Worm (Caenorhabditis elegans): ENCODE measurements around the gene laf-1.

Gene laf-1

DNA sequence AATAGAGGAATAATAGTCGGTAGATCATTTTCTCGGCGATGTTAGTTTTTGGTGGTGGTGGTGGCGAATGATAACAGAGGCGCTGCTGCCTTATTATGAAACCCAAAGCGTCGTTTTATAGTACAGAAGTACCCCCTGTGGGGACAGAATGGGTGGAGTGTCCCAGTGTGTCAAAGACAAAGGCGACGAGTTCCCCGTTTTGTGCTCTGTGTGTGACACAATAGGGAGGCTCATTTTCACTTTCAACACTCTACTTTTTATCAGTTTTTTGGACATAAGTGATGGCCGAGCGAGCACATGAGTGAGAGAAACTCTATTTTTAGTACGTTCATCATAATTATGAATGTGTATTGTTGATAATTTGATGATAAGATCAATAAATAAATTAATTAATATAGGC lies 18.1 kb downstream of the laf-1 start, which contains the start of gene pho-9:
Gene pho-9, minus strand, starts transcription at position 91 of the 400 bp plus-strand sequence.
- TF ChIP-seq pha-4 (tag; optimal IDR thresholded peaks at IDR 0.05) (peak; percentile 31), elt-2 (tag; optimal IDR thresholded peaks at IDR 0.05) (peak; percentile 97), tbx-2 (tag; optimal IDR thresholded peaks at IDR 0.05) (no peak), fkh-10 (GFP tag; optimal IDR thresholded peaks at IDR 0.05) (no peak), jun-1 (tag; optimal IDR thresholded peaks at IDR 0.05) (peak; percentile 64), mml-1 (tag; optimal IDR thresholded peaks at IDR 0.05) (no peak), ceh-28 (tag; optimal IDR thresholded peaks at IDR 0.05) (no peak), aly-2 (tag; optimal IDR thresholded peaks at IDR 0.05) (no peak), pqm-1 (tag; optimal IDR thresholded peaks at IDR 0.05) (peak; percentile 91)

DNA sequence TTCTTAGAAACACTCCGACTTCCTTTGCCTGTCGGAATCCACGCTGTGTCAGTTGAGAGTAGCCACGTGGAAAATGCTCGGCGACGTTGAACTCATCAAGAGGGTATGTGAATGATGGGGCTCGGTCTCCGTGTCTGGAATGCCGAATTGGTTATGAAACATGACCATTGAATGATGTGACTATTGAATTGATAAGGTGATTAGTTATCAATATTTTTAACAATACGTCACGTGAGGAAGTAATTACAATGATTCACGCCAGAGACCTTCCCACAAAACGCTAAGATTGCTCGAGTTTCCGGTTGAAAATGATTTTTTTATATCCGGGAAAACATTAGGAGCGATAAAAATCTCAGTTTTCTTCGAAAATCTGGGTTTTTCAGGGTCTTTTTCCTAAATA lies 19.5 kb downstream of the laf-1 start:
- peak; percentile 53 for TF ChIP-seq pqm-1 (tag; optimal IDR thresholded peaks at IDR 0.05)
- TF ChIP-seq nhr-76 (tag; optimal IDR thresholded peaks at IDR 0.05), result no peak
- no peak for TF ChIP-seq fkh-2 (tag; optimal IDR thresholded peaks at IDR 0.05)
- TF ChIP-seq elt-2 (tag; optimal IDR thresholded peaks at IDR 0.05), result peak; percentile 65
- TF ChIP-seq egl-27 (tag; optimal IDR thresholded peaks at IDR 0.05), result no peak
- no peak for TF ChIP-seq fkh-10 (GFP tag; optimal IDR thresholded peaks at IDR 0.05)
- TF ChIP-seq aly-2 (tag; optimal IDR thresholded peaks at IDR 0.05), result no peak
- no peak for TF ChIP-seq nhr-23 (tag; optimal IDR thresholded peaks at IDR 0.05)

DNA sequence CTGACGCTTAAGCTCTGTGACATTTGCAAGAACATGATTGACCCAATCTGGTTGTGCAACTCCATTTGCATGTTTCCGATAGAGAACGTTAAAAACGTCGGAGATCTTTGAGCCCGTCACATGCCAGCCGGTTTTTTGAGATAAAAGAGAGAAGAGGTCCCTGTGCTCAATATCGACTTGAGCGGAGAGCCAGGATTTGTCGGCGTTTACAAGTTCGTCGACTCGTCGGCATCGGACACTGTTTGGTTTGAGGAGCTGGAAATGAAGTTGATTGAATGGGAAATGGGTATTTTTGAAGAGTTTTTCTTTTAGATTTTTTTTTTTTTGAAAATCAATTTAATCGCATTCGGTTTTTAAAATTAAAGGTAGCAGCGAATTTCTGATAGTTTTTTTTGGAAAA lies 20.8 kb downstream of the laf-1 start:
- no peak for TF ChIP-seq nhr-237 (tag; optimal IDR thresholded peaks at IDR 0.05)

DNA sequence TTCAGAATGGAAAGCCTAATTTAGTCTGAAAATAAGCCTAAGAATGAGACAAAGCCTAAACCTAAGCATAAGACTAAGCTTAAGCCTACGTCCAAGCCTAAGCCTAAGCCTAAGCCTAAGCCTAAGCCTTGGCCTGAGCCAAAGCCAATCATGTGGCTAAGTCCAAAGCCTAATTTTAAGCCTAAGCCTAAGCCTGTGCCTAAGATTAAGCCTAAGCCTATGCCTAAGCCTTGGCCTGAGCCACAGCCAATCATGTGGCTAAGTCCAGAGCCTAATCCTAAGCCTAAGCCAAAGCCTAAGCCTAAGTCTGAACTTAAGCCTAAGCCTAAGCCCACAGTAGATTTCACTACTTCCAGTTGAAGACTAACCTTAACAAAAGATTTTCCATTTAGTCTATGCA lies 21.4 kb downstream of the laf-1 start:
- TF ChIP-seq ceh-28 (tag; optimal IDR thresholded peaks at IDR 0.05) (no peak), hmg-11 (tag; optimal IDR thresholded peaks at IDR 0.05) (no peak), skn-1 (tag; optimal IDR thresholded peaks at IDR 0.05) (no peak), lin-15B (tag; optimal IDR thresholded peaks at IDR 0.05) (no peak), fos-1 (tag; optimal IDR thresholded peaks at IDR 0.05) (no peak), zag-1 (tag; optimal IDR thresholded peaks at IDR 0.05) (no peak), nhr-76 (tag; optimal IDR thresholded peaks at IDR 0.05) (no peak), nhr-25 (tag; optimal IDR thresholded peaks at IDR 0.05) (no peak), ceh-9 (tag; optimal IDR thresholded peaks at IDR 0.05) (no peak), egl-27 (tag; optimal IDR thresholded peaks at IDR 0.05) (no peak), nhr-23 (tag; optimal IDR thresholded peaks at IDR 0.05) (no peak), pha-4 (tag; optimal IDR thresholded peaks at IDR 0.05) (no peak), fkh-2 (tag; optimal IDR thresholded peaks at IDR 0.05) (no peak)

DNA sequence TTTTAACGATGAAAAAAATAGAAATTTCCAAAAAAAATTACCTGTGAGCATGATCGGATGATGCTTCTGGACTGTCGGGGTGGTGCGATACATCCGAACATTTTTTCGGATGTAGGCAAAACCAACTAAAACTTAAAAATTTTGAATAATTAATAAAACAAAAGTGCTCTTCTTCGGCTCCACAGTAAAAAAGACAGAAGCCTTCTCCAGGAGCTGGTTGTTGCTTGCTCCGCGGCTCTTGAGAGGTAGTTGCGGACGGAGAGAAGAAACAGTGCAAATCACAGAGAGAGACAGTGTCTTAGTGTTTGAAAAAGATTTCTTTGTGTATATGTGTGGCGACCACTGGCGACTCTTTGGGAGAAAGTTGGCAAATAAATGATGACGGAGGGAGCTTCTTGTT lies 22.6 kb downstream of the laf-1 start, which contains the start of gene gldi-9:
Gene gldi-9, minus strand, starts transcription at position 101 of the 400 bp plus-strand sequence.
- TF ChIP-seq hmg-11 (tag; optimal IDR thresholded peaks at IDR 0.05) (no peak), pha-4 (tag; optimal IDR thresholded peaks at IDR 0.05) (peak; percentile 33)

DNA sequence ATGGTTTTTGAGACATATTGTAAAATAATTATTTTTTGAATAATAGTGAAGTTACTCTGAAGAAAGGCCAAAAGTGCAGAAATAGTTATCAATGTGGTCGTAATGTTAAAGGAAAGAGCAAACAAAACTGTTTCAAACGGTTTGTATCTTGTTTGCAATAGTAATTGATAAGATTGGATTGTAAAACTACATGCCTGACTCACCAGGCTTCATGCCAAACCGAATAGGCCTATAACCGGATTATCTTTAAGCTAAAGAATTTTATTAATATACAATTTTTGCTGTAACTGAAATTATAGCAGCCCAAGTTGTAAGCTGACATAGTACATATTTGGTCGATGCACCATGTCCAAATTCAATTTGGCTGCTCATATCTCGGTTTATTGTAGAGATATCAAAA lies 32.3 kb downstream of the laf-1 start, which contains the start of gene Y71H2AM.14:
Gene Y71H2AM.14, minus strand, starts transcription at position 101 of the 400 bp plus-strand sequence.
- TF ChIP-seq elt-2 (tag; optimal IDR thresholded peaks at IDR 0.05) (no peak), pqm-1 (tag; optimal IDR thresholded peaks at IDR 0.05) (peak; percentile 33), ceh-9 (tag; optimal IDR thresholded peaks at IDR 0.05) (no peak)

DNA sequence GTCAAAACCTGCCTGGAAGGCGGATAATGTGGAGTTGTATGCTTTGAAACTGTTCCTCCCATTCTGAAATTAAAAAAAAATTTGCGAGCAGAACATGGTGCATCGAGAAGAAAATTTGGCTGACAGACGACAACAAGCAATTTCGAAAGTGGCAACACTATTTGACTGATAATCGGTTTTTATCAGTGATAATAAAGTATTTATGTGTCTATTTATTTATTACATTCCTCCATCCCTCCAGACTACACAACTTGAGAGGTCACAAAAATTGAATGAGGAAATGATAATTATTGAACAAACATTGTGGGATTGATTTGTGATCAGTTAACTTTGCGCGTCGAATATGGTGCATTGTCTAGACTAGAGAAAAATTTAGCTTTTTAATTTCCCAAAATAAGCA lies 39.4 kb downstream of the laf-1 start, which contains the start of gene cest-25:
Gene cest-25, minus strand, starts transcription at position 63 of the 400 bp plus-strand sequence.
- no peak for TF ChIP-seq sea-2 (GFP tag; optimal IDR thresholded peaks at IDR 0.05)
- TF ChIP-seq pqm-1 (tag; optimal IDR thresholded peaks at IDR 0.05), result peak; percentile 81
- peak; percentile 18 for TF ChIP-seq pha-4 (tag; optimal IDR thresholded peaks at IDR 0.05)
- TF ChIP-seq jun-1 (tag; optimal IDR thresholded peaks at IDR 0.05), result peak; percentile 50
- peak; percentile 93 for TF ChIP-seq elt-2 (tag; optimal IDR thresholded peaks at IDR 0.05)
- TF ChIP-seq ceh-9 (tag; optimal IDR thresholded peaks at IDR 0.05), result no peak

DNA sequence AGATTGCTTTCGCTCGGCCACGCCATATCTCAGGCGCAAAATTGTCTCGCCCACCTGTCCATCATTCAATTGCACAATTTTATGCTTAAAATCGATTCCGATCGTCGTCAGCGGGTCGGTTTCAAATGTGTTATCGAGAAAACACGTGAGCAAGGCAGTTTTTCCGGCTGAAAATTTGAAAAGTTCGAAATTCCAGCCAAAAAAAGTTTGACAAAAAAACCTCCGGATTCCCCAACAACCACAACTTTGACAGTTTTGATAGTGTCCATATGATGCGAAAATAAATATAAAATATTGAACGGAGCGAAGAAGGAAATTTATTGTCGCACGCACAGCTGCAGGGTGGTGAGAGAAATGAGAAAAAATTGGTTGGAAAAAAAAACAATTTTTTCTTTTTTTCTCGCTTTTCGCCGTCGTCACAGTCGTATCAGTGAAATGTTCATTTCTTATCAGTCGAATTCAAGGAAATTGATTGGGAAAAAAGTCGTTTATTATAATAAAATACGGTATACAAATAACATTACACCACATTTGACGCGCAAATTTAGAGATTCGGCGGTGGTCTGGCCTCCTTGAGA lies 45.2 kb downstream of the laf-1 start, which contains the start of gene Y71H2AM.12:
Gene Y71H2AM.12, minus strand, starts transcription at position 486 of the 578 bp plus-strand sequence.
- peak; percentile 70 for TF ChIP-seq elt-2 (tag; optimal IDR thresholded peaks at IDR 0.05)
- TF ChIP-seq nhr-77 (tag; optimal IDR thresholded peaks at IDR 0.05), result no peak
- TF ChIP-seq ZK546.5 (tag; optimal IDR thresholded peaks at IDR 0.05), result no peak
